Fruit fly (Drosophila melanogaster) whole organism, pupa: ENCODE results near the gene CG7058.

Source experiments
- CG14655 ChIP-seq: fragments of 200-800 bp; sonication (Bioruptor generic); optimal IDR thresholded peaks from 3 replicates; lab custom pipeline; 2017; ENCODE audit warnings: mild to moderate bottlenecking, missing biosample characterization, missing genetic modification reagents, missing genetic modification characterization
- CG15710 ChIP-seq: fragments of 200-800 bp; sonication (Bioruptor generic); optimal IDR thresholded peaks from 2 replicates; lab custom pipeline; 2018; ENCODE audit warnings: missing biosample characterization, mild to moderate bottlenecking, missing genetic modification characterization, moderate library complexity
- EcR ChIP-seq: fragments of 200-800 bp; sonication (Bioruptor generic); optimal IDR thresholded peaks from 3 replicates; lab custom pipeline; 2019; ENCODE audit warnings: missing biosample characterization, missing genetic modification characterization, mild to moderate bottlenecking, moderate library complexity, missing genetic modification reagents
- Pif1A ChIP-seq: fragments of 200-800 bp; sonication (Bioruptor generic); optimal IDR thresholded peaks from 3 replicates; lab custom pipeline; 2016; ENCODE audit warnings: missing biosample characterization, missing genetic modification characterization
- Pif1B ChIP-seq: fragments of 200-800 bp; sonication (Bioruptor generic); optimal IDR thresholded peaks from 3 replicates; lab custom pipeline; 2016; ENCODE audit warnings: missing biosample characterization, missing genetic modification characterization
- rn ChIP-seq: fragments of 200-800 bp; sonication (Bioruptor generic); IDR thresholded peaks from 2 replicates; pipeline ENCODE4 v1.3.6; 2022; ENCODE audit warnings: missing biosample characterization, missing genetic modification characterization

- TF ChIP-seq Pif1A (no peak), Pif1B (GFP tag; lab: Kevin White, UChicago) (no peak), CG15710 (no peak), EcR (GFP tag; lab: Kevin White, UChicago) (peak; percentile 81), CG14655 (GFP tag; lab: Kevin White, UChicago) (no peak), rn (GFP tag; lab: Robert Waterston, UW) (no peak)
Observed at dm6 chrX:18857356-18857807, 50.9 kb downstream of the CG7058 start, which contains the start of gene CG7322.
